Worm (Caenorhabditis elegans) whole organism, L2 larva: ENCODE results near the gene ins-11.
"Not testable (repeated sequence)": the region's sequence is repeated elsewhere in the genome, so short reads cannot be mapped to it uniquely, and the experiment has no call there.

Experiments
- C34F6.9 ChIP-seq: fragments of 150-350 bp; optimal IDR thresholded peaks from 2 replicates; lab custom pipeline; 2014; ENCODE audit warnings: missing biosample characterization, missing genetic modification characterization
- R02D3.7 ChIP-seq: fragments of 150-350 bp; optimal IDR thresholded peaks from 2 replicates; lab custom pipeline; 2014; ENCODE audit warnings: missing biosample characterization, missing genetic modification characterization
- Y55F3AM.14 ChIP-seq: fragments of 200-800 bp; sonication (Bioruptor generic); optimal IDR thresholded peaks from 2 replicates; lab custom pipeline; 2018; ENCODE audit warnings: mild to moderate bottlenecking, missing genetic modification characterization, missing compliant biosample characterization
- alr-1 ChIP-seq: fragments of 150-350 bp; optimal IDR thresholded peaks from 2 replicates; lab custom pipeline; 2014; ENCODE audit warnings: missing biosample characterization, missing genetic modification characterization
- aly-2 ChIP-seq: fragments of 150-350 bp; optimal IDR thresholded peaks from 2 replicates; lab custom pipeline; 2014; ENCODE audit warnings: missing biosample characterization, missing genetic modification characterization
- blmp-1 ChIP-seq: sonication (generic microtip); optimal IDR thresholded peaks from 2 replicates; lab custom pipeline; 2017; ENCODE audit warnings: missing genetic modification characterization, mild to moderate bottlenecking, missing compliant biosample characterization, antibody characterized with exemption, moderate library complexity; ENCODE audit not compliant: insufficient read depth
- ceh-82 ChIP-seq: fragments of 150-350 bp; optimal IDR thresholded peaks from 2 replicates; lab custom pipeline; 2014; ENCODE audit warnings: missing biosample characterization, missing genetic modification characterization
- egl-27 ChIP-seq: sonication (generic microtip); optimal IDR thresholded peaks from 3 replicates; lab custom pipeline; 2017; ENCODE audit warnings: missing biosample characterization, missing genetic modification reagents, missing genetic modification characterization
- elt-3 ChIP-seq: sonication (generic microtip); optimal IDR thresholded peaks from 2 replicates; lab custom pipeline; 2017; ENCODE audit warnings: missing biosample characterization, missing genetic modification characterization
- fos-1 ChIP-seq: fragments of 150-350 bp; optimal IDR thresholded peaks from 2 replicates; lab custom pipeline; 2014; ENCODE audit warnings: missing biosample characterization, missing genetic modification characterization
- gmeb-1 ChIP-seq: fragments of 150-350 bp; optimal IDR thresholded peaks from 2 replicates; lab custom pipeline; 2014; ENCODE audit warnings: missing biosample characterization, missing genetic modification characterization
- lin-11 ChIP-seq: fragments of 150-350 bp; sonication (generic microtip); optimal IDR thresholded peaks from 2 replicates; lab custom pipeline; 2014; ENCODE audit warnings: missing biosample characterization, missing genetic modification characterization, inconsistent platforms, mixed read lengths
- lin-13 ChIP-seq: fragments of 150-350 bp; optimal IDR thresholded peaks from 2 replicates; lab custom pipeline; 2014; ENCODE audit warnings: missing biosample characterization, missing genetic modification reagents, missing genetic modification characterization
- lsy-2 ChIP-seq, 2 experiments: fragments of 150-350 bp in 1 of 2; sonication (generic microtip) in 1 of 2; optimal IDR thresholded peaks; 2 replicates each; lab custom pipeline; 2014 to 2017; ENCODE audit warnings: missing biosample characterization in 2 of 2, missing genetic modification characterization in 2 of 2
- mab-5 ChIP-seq: fragments of 150-350 bp; optimal IDR thresholded peaks from 2 replicates; lab custom pipeline; 2014; ENCODE audit warnings: missing biosample characterization, missing genetic modification characterization
- mbf-1 ChIP-seq: sonication (generic microtip); optimal IDR thresholded peaks from 2 replicates; lab custom pipeline; 2017; ENCODE audit warnings: missing biosample characterization, missing genetic modification characterization
- mdl-1 ChIP-seq, 2 experiments: fragments of 150-350 bp in 1 of 2; sonication (generic microtip) in 1 of 2; optimal IDR thresholded peaks; 2 replicates each; lab custom pipeline; 2017; ENCODE audit warnings: missing biosample characterization in 2 of 2, missing genetic modification characterization in 2 of 2
- nhr-10 ChIP-seq: sonication (generic microtip); optimal IDR thresholded peaks from 2 replicates; lab custom pipeline; 2017; ENCODE audit warnings: missing biosample characterization, missing genetic modification characterization
- nhr-11 ChIP-seq: fragments of 150-350 bp; optimal IDR thresholded peaks from 2 replicates; lab custom pipeline; 2014; ENCODE audit warnings: missing biosample characterization, missing genetic modification characterization
- nhr-129 ChIP-seq: fragments of 150-350 bp; optimal IDR thresholded peaks from 2 replicates; lab custom pipeline; 2014; ENCODE audit warnings: missing biosample characterization, missing genetic modification characterization
- nhr-21 ChIP-seq: fragments of 150-350 bp; optimal IDR thresholded peaks from 2 replicates; lab custom pipeline; 2014; ENCODE audit warnings: missing biosample characterization, missing genetic modification characterization
- nhr-23 ChIP-seq: fragments of 150-350 bp; optimal IDR thresholded peaks from 2 replicates; lab custom pipeline; 2014; ENCODE audit warnings: missing biosample characterization, missing genetic modification reagents, missing genetic modification characterization
- nhr-237 ChIP-seq: fragments of 150-350 bp; optimal IDR thresholded peaks from 2 replicates; lab custom pipeline; 2014; ENCODE audit warnings: missing biosample characterization, missing genetic modification characterization
- nhr-25 ChIP-seq: fragments of 150-350 bp; sonication (generic microtip); optimal IDR thresholded peaks from 3 replicates; lab custom pipeline; 2014; ENCODE audit warnings: missing biosample characterization, missing genetic modification characterization
- nhr-6 ChIP-seq: fragments of 150-350 bp; optimal IDR thresholded peaks from 2 replicates; lab custom pipeline; 2014; ENCODE audit warnings: missing biosample characterization, missing genetic modification characterization
- nhr-77 ChIP-seq: fragments of 150-350 bp; optimal IDR thresholded peaks from 2 replicates; lab custom pipeline; 2014; ENCODE audit warnings: missing biosample characterization, missing genetic modification characterization
- skn-1 ChIP-seq: sonication (generic microtip); optimal IDR thresholded peaks from 2 replicates; lab custom pipeline; 2017; ENCODE audit warnings: missing biosample characterization, missing genetic modification characterization
- sma-9 ChIP-seq, 2 experiments: fragments of 150-350 bp in 1 of 2; sonication (generic microtip) in 1 of 2; optimal IDR thresholded peaks; 2 replicates each; lab custom pipeline; 2014 to 2016; ENCODE audit warnings: missing genetic modification characterization in 2 of 2, mild to moderate bottlenecking in 1 of 2, missing biosample characterization in 1 of 2, missing compliant biosample characterization in 1 of 2, missing genetic modification reagents in 1 of 2, moderate library complexity in 1 of 2
- snpc-4 ChIP-seq: fragments of 150-350 bp; optimal IDR thresholded peaks from 2 replicates; lab custom pipeline; 2014; ENCODE audit warnings: missing biosample characterization, missing genetic modification characterization
- unc-62 ChIP-seq: fragments of 150-350 bp; optimal IDR thresholded peaks from 2 replicates; lab custom pipeline; 2014; ENCODE audit warnings: missing biosample characterization, missing genetic modification reagents, missing genetic modification characterization
- zag-1 ChIP-seq: fragments of 150-350 bp; optimal IDR thresholded peaks from 2 replicates; lab custom pipeline; 2014; ENCODE audit warnings: missing biosample characterization, missing genetic modification characterization
- ztf-1 ChIP-seq: fragments of 200-800 bp; sonication (Bioruptor generic); conservative IDR thresholded peaks from 2 replicates; pipeline ENCODE4 v1.3.6; 2022; ENCODE audit warnings: missing genetic modification characterization, missing compliant biosample characterization
- ztf-11 ChIP-seq: sonication (generic microtip); optimal IDR thresholded peaks from 2 replicates; lab custom pipeline; 2017; ENCODE audit warnings: missing biosample characterization, missing genetic modification characterization
- ztf-4 ChIP-seq: fragments of 150-350 bp; optimal IDR thresholded peaks from 2 replicates; lab custom pipeline; 2014; ENCODE audit warnings: missing biosample characterization, missing genetic modification characterization

Gene ins-11

DNA sequence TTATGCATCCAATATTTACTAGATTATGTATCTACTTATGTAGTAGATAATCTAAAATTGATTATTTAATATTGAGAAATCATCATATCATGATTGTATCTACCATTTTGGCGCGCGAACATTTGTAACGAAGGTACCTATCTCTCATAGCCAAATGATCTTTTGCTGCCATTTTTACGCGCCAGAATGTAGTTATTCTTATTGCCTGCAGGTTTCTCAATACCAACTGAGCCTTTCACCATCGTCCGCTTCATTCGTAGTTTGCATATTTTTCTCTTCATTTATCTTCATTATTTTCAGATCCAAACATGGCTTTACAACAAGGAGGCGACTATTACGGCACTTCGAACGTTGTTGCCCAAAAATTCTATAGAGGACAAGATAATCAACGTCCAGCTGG lies 28.7 kb upstream of the ins-11 start, which contains the start of gene ZK177.1:
Gene ZK177.1, plus strand, starts transcription at position 301 of the 400 bp plus-strand sequence.
- TF ChIP-seq unc-62 = no peak
- TF ChIP-seq nhr-11 (tag; lab: Kevin White, UChicago) = no peak
- no peak for TF ChIP-seq nhr-23 (tag; lab: Kevin White, UChicago)
- no peak for TF ChIP-seq nhr-129 (tag; lab: Kevin White, UChicago)
- TF ChIP-seq mdl-1 (tag; optimal IDR thresholded peaks at IDR 0.05; lab: Kevin White, UChicago) = no peak
- TF ChIP-seq mab-5 (tag; lab: Kevin White, UChicago) = no peak
- TF ChIP-seq, all 48 proteins: peak for 0

DNA sequence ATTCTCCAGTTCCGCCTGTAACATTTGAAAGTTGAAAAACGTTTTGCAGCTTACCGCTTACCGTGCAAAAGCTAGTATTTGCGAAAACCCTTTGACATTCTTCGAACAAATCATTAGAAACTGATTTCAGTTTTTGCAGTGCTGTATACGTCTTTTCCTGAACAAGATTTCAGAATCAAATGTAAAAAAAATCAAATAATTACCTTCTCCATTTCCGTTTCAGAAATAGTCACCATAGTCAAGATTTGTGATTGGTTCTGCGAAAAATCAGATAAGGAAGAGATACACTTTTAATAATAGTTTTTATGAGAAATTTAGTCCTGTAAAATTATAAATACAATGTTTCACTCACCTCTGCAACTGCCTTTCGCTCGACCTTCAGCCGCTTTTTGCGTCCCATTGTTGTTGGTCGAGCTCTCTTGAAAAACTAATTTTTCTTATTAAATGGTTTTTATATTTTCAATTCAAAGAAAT lies 24.6 kb upstream of the ins-11 start, which contains the start of gene C17C3.9:
Gene C17C3.9, minus strand, starts transcription at position 424 of the 474 bp plus-strand sequence.
- no peak for TF ChIP-seq mbf-1 (tag; lab: Kevin White, UChicago)
- TF ChIP-seq aly-2 (tag; lab: Kevin White, UChicago) = no peak
- no peak for TF ChIP-seq mdl-1 (tag; optimal IDR thresholded peaks at IDR 0.05; lab: Kevin White, UChicago)
- TF ChIP-seq R02D3.7 (tag; lab: Kevin White, UChicago) = no peak
- TF ChIP-seq gmeb-1 = no peak
- no peak for TF ChIP-seq ztf-1
- no peak for TF ChIP-seq lin-11
- no peak for TF ChIP-seq nhr-129 (tag; lab: Kevin White, UChicago)
- TF ChIP-seq nhr-77 (tag; lab: Kevin White, UChicago) = no peak
- no peak for TF ChIP-seq nhr-11 (tag; lab: Kevin White, UChicago)
- no peak for TF ChIP-seq blmp-1 (tag; lab: Kevin White, UChicago)
- TF ChIP-seq lin-13 (GFP tag; lab: Kevin White, UChicago) = no peak

DNA sequence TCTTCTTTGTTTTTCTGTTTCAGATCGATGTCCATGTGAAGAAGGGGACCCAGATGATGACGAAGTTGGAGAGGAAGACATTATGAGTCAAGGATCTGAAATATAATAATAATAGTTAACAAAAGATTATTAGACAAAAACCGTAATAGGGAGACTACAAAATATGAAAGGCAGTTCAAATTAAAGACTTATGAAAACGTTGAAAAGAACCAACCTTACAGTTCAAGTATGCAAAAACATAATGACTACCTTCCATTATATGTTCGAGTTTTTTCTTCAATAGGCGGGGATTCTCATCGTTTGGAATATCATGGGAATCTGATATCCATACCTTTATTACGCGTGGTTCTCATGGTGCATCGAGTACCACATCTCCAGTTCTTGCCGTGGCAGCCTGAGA lies 22.9 kb upstream of the ins-11 start, which contains the start of gene hlh-26:
Gene hlh-26, minus strand, starts transcription at position 101 of the 400 bp plus-strand sequence.
- no peak for TF ChIP-seq gmeb-1
- TF ChIP-seq elt-3 = no peak
- no peak for TF ChIP-seq alr-1 (tag; lab: Kevin White, UChicago)
- no peak for TF ChIP-seq ztf-4
- no peak for TF ChIP-seq mbf-1 (tag; lab: Kevin White, UChicago)
- no peak for TF ChIP-seq nhr-21 (tag; lab: Kevin White, UChicago)
- no peak for TF ChIP-seq zag-1 (tag; lab: Kevin White, UChicago)
- TF ChIP-seq aly-2 (tag; lab: Kevin White, UChicago) = no peak
- no peak for TF ChIP-seq nhr-77 (tag; lab: Kevin White, UChicago)
- no peak for TF ChIP-seq C34F6.9 (tag; lab: Kevin White, UChicago)
- no peak for TF ChIP-seq fos-1 (tag; lab: Kevin White, UChicago)
- no peak for TF ChIP-seq sma-9 (GFP tag; optimal IDR thresholded peaks at IDR 0.05; lab: Kevin White, UChicago)
- TF ChIP-seq sma-9 (tag; optimal IDR thresholded peaks at IDR 0.05; lab: Kevin White, UChicago) = no peak
- TF ChIP-seq lin-11 = no peak
- TF ChIP-seq nhr-25 (tag; lab: Kevin White, UChicago) = no peak
- no peak for TF ChIP-seq nhr-237
- TF ChIP-seq mdl-1 (tag; optimal IDR thresholded peaks at IDR 0.05; lab: Kevin White, UChicago) = no peak
- no peak for TF ChIP-seq nhr-10

DNA sequence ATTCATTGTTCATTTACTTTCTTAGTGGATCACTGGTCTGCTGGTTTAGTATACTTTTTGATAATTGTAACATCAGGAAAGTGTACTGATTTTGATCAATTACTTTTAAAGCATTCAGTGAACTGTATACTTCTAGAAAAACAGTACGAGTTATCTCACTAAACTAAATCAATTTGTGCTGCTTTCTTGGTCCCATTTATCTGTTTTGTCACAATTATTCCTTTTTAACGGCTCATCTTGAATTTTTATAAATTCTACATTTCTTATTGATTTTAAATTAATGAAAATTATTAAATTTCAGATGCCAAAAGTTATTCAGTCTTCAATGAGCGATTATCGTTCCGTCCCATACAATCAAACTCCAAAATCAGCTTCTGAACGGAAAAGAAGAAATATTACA lies 21.6 kb upstream of the ins-11 start, which contains the start of gene hlh-25:
Gene hlh-25, plus strand, starts transcription at position 301 of the 400 bp plus-strand sequence.
- not testable (repeated sequence) for TF ChIP-seq ztf-4; nhr-6 (tag; lab: Kevin White, UChicago); ceh-82 (tag; lab: Kevin White, UChicago)
- TF ChIP-seq, all 48 proteins: peak for 0; not testable (repeated sequence) for 48

DNA sequence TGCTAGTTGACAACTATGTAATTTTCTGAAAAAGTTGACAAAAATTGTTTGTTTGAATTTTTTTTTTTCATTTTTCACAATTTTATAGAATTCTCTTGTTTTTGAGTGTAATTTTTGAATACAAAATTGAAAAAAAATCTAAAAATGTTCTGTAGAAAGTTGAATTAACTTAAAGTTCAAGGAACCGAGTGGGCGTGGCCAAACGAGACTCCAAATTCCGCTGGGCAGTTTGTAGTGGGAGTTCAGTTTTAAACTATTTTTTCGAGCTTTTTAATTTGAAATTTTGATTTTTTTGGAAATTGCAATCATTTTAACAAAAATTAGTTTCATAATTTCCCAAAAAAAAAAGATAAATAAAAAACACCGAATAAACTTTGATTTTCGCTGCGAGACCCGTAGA lies 19.5 kb upstream of the ins-11 start:
- TF ChIP-seq egl-27 (tag; lab: Kevin White, UChicago) (no peak), ztf-4 (no peak), nhr-23 (tag; lab: Kevin White, UChicago) (no peak), Y55F3AM.14 (no peak), nhr-129 (tag; lab: Kevin White, UChicago) (no peak), mbf-1 (tag; lab: Kevin White, UChicago) (no peak), alr-1 (tag; lab: Kevin White, UChicago) (no peak), nhr-21 (tag; lab: Kevin White, UChicago) (no peak), lin-13 (GFP tag; lab: Kevin White, UChicago) (no peak), lsy-2 (tag; optimal IDR thresholded peaks at IDR 0.05; lab: Kevin White, UChicago) (no peak), skn-1 (tag; lab: Kevin White, UChicago) (no peak), ztf-11 (tag; lab: Kevin White, UChicago) (no peak), snpc-4 (tag; lab: Kevin White, UChicago) (no peak), nhr-11 (tag; lab: Kevin White, UChicago) (no peak)
